Worm (Caenorhabditis elegans) whole organism, late embryonic: ENCODE measurements around the gene T05D4.2.

Experiments used
- ceh-14 ChIP-seq: sonication (generic microtip); optimal IDR thresholded peaks from 2 replicates; lab custom pipeline; 2016; ENCODE audit warnings: missing genotype, missing genetic modification characterization, missing compliant biosample characterization
- ceh-2 ChIP-seq: sonication (generic microtip); optimal IDR thresholded peaks from 2 replicates; lab custom pipeline; 2016; ENCODE audit warnings: missing genotype, missing genetic modification characterization, missing compliant biosample characterization
- elt-2 ChIP-seq: sonication (generic microtip); optimal IDR thresholded peaks from 2 replicates; lab custom pipeline; 2016; ENCODE audit warnings: missing genetic modification reagents, missing genetic modification characterization, missing compliant biosample characterization
- unc-42 ChIP-seq: sonication (generic microtip); optimal IDR thresholded peaks from 2 replicates; lab custom pipeline; 2016; ENCODE audit warnings: missing genotype, missing genetic modification characterization, missing compliant biosample characterization

DNA sequence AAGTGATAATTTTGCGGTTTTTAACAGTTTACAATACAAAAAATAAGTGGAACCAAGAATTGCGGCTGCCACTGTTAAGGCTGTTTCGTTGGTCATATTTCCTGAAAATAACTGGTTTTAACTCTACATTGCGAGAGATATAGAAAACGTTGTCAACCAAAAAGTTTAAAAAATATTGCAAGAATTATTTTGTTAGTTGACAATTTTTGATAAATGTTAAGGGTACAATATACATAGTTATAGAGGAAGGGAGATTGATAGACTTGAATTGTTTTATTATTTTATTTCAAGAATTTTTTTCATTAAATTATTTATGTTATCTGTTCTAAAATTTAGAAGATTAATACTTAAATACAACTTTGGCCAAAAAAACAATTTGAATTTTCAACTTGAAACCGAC lies 19.4 kb downstream of the T05D4.2 start, which contains the start of gene acs-5:
- no peak for TF ChIP-seq elt-2 (tag; lab: Kevin White, UChicago)
- TF ChIP-seq ceh-2 (tag; lab: Kevin White, UChicago), result no peak
- TF ChIP-seq unc-42 (tag; lab: Kevin White, UChicago), result no peak
- TF ChIP-seq ceh-14, result no peak
